Worm (Caenorhabditis elegans) whole organism, L4 larva: Measurements from ENCODE around the gene grsp-3.

Source experiments
- F49E8.2 ChIP-seq: sonication (generic microtip); optimal IDR thresholded peaks from 2 replicates; lab custom pipeline; 2016; ENCODE audit warnings: missing compliant biosample characterization, mild to moderate bottlenecking, missing genetic modification characterization, borderline replicate concordance
- Y105C5A.15 ChIP-seq: fragments of 200-800 bp; sonication (Bioruptor generic); IDR thresholded peaks from 2 replicates; pipeline ENCODE4 v1.3.6; 2022; ENCODE audit warnings: missing genetic modification characterization, missing compliant biosample characterization
- Y5F2A.4 ChIP-seq: fragments of 200-800 bp; sonication (Bioruptor generic); optimal IDR thresholded peaks from 2 replicates; lab custom pipeline; 2018; ENCODE audit warnings: mild to moderate bottlenecking, missing genetic modification characterization, missing compliant biosample characterization
- Y75B8A.6 ChIP-seq: fragments of 200-800 bp; sonication (Bioruptor generic); IDR thresholded peaks from 2 replicates; pipeline ENCODE4 v1.3.6; 2022; ENCODE audit warnings: missing genetic modification reagents, missing genetic modification characterization, missing compliant biosample characterization
- aha-1 ChIP-seq: fragments of 150-350 bp; peaks from one replicate; lab custom pipeline; 2014; ENCODE audit warnings: missing biosample characterization, missing genetic modification characterization
- ceh-82 ChIP-seq: sonication (generic microtip); optimal IDR thresholded peaks from 2 replicates; lab custom pipeline; 2017; ENCODE audit warnings: missing biosample characterization, missing genetic modification characterization
- daf-16 ChIP-seq, 3 experiments: sonication (generic microtip); optimal IDR thresholded peaks; 2 replicates each; lab custom pipeline; 2016 to 2017; ENCODE audit warnings: missing genetic modification characterization in 3 of 3, missing genetic modification reagents in 3 of 3, mild to moderate bottlenecking in 2 of 3, missing compliant biosample characterization in 2 of 3, missing biosample characterization in 1 of 3, moderate library complexity in 1 of 3
- daf-19 ChIP-seq: fragments of 200-800 bp; sonication (Bioruptor generic); conservative IDR thresholded peaks from 2 replicates; pipeline ENCODE4 v1.3.6; 2022; ENCODE audit warnings: missing genetic modification characterization, missing compliant biosample characterization
- daf-8 ChIP-seq: fragments of 200-800 bp; sonication (Bioruptor generic); IDR thresholded peaks from 2 replicates; pipeline ENCODE4 v1.3.6; 2022; ENCODE audit warnings: missing genetic modification characterization, missing compliant biosample characterization
- dmd-6 ChIP-seq: fragments of 200-800 bp; sonication (Bioruptor generic); IDR thresholded peaks from 2 replicates; pipeline ENCODE4 v1.3.6; 2022; ENCODE audit warnings: missing genetic modification reagents, missing genetic modification characterization, missing compliant biosample characterization
- hif-1 ChIP-seq, 2 experiments: sonication (generic microtip); optimal IDR thresholded peaks; 2 replicates each; lab custom pipeline; 2016 to 2017; ENCODE audit warnings: missing compliant biosample characterization in 2 of 2, missing genetic modification characterization in 2 of 2, missing genetic modification reagents in 2 of 2, missing genotype in 2 of 2, mild to moderate bottlenecking in 1 of 2
- hlh-11 ChIP-seq: fragments of 200-800 bp; sonication (Bioruptor generic); optimal IDR thresholded peaks from 2 replicates; lab custom pipeline; 2018; ENCODE audit warnings: mild to moderate bottlenecking, missing genetic modification characterization, missing compliant biosample characterization
- lin-13 ChIP-seq: fragments of 150-350 bp; optimal IDR thresholded peaks from 2 replicates; lab custom pipeline; 2014; ENCODE audit warnings: missing biosample characterization, missing genetic modification reagents, missing genetic modification characterization
- lir-3 ChIP-seq: sonication (generic microtip); optimal IDR thresholded peaks from 2 replicates; lab custom pipeline; 2016; ENCODE audit warnings: mild to moderate bottlenecking, missing genetic modification characterization, missing compliant biosample characterization
- lsy-2 ChIP-seq, 2 experiments: fragments of 150-350 bp in 1 of 2; sonication (generic microtip) in 1 of 2; optimal IDR thresholded peaks; 2 replicates each; lab custom pipeline; 2014 to 2017; ENCODE audit warnings: missing biosample characterization in 2 of 2, missing genetic modification characterization in 2 of 2
- mdl-1 ChIP-seq, 2 experiments: fragments of 150-350 bp in 1 of 2; sonication (generic microtip) in 1 of 2; optimal IDR thresholded peaks; 2 replicates each; lab custom pipeline; 2014 to 2017; ENCODE audit warnings: missing biosample characterization in 2 of 2, missing genetic modification characterization in 2 of 2
- mep-1 ChIP-seq: fragments of 150-350 bp; sonication (generic microtip); optimal IDR thresholded peaks from 3 replicates; lab custom pipeline; 2014; ENCODE audit warnings: missing biosample characterization, missing genetic modification characterization
- mxl-3 ChIP-seq: fragments of 200-800 bp; sonication (Bioruptor generic); optimal IDR thresholded peaks from 2 replicates; lab custom pipeline; 2018; ENCODE audit warnings: mild to moderate bottlenecking, missing genetic modification characterization, missing compliant biosample characterization
- nhr-10 ChIP-seq: fragments of 150-350 bp; optimal IDR thresholded peaks from 2 replicates; lab custom pipeline; 2014; ENCODE audit warnings: missing biosample characterization, missing genetic modification characterization
- nhr-102 ChIP-seq: sonication (generic microtip); optimal IDR thresholded peaks from 2 replicates; lab custom pipeline; 2016; ENCODE audit warnings: mild to moderate bottlenecking, missing genetic modification characterization, moderate library complexity, missing compliant biosample characterization
- nhr-11 ChIP-seq: fragments of 150-350 bp; optimal IDR thresholded peaks from 2 replicates; lab custom pipeline; 2014; ENCODE audit warnings: missing biosample characterization, missing genetic modification characterization
- nhr-42 ChIP-seq: fragments of 200-800 bp; sonication (Bioruptor generic); IDR thresholded peaks from 2 replicates; pipeline ENCODE4 v1.3.6; 2022; ENCODE audit warnings: missing genetic modification characterization, missing compliant biosample characterization
- nhr-77 ChIP-seq: fragments of 150-350 bp; optimal IDR thresholded peaks from 2 replicates; lab custom pipeline; 2014; ENCODE audit warnings: missing biosample characterization, missing genetic modification characterization
- pqm-1 ChIP-seq: sonication (generic microtip); optimal IDR thresholded peaks from 2 replicates; lab custom pipeline; 2017; ENCODE audit warnings: missing biosample characterization, missing genetic modification characterization
- saeg-2 ChIP-seq: fragments of 200-800 bp; sonication (Bioruptor generic); IDR thresholded peaks from 2 replicates; pipeline ENCODE4 v1.3.6; 2022; ENCODE audit warnings: missing genetic modification reagents, missing genetic modification characterization, missing compliant biosample characterization
- sdz-12 ChIP-seq: fragments of 200-800 bp; sonication (Bioruptor generic); optimal IDR thresholded peaks from 2 replicates; lab custom pipeline; 2018; ENCODE audit warnings: mild to moderate bottlenecking, missing genetic modification characterization, missing compliant biosample characterization
- set-16 ChIP-seq: fragments of 200-800 bp; sonication (Bioruptor generic); IDR thresholded peaks from 2 replicates; pipeline ENCODE4 v1.3.6; 2022; ENCODE audit warnings: missing genetic modification reagents, missing genetic modification characterization, missing compliant biosample characterization
- skn-1 ChIP-seq: fragments of 150-350 bp; optimal IDR thresholded peaks from 2 replicates; lab custom pipeline; 2014; ENCODE audit warnings: missing biosample characterization, missing genetic modification characterization
- snpc-1.2 ChIP-seq: fragments of 200-800 bp; sonication (Bioruptor generic); IDR thresholded peaks from 2 replicates; pipeline ENCODE4 v1.3.6; 2022; ENCODE audit warnings: missing genetic modification reagents, missing genetic modification characterization, missing compliant biosample characterization
- spr-3 ChIP-seq: fragments of 200-800 bp; sonication (Bioruptor generic); optimal IDR thresholded peaks from 2 replicates; lab custom pipeline; 2018; ENCODE audit warnings: mild to moderate bottlenecking, missing genetic modification characterization, missing compliant biosample characterization
- tag-97 ChIP-seq: fragments of 200-800 bp; sonication (Bioruptor generic); IDR thresholded peaks from 2 replicates; pipeline ENCODE4 v1.3.6; 2022; ENCODE audit warnings: missing genetic modification characterization, missing compliant biosample characterization
- unc-39 ChIP-seq: sonication (generic microtip); optimal IDR thresholded peaks from 2 replicates; lab custom pipeline; 2017; ENCODE audit warnings: missing biosample characterization, missing genetic modification characterization
- unc-62 ChIP-seq, 3 experiments: fragments of 150-350 bp in 1 of 3; sonication (generic microtip); optimal IDR thresholded peaks in 2 of 3; peaks in 1 of 3; 1 replicate in 1 of 3; 2 replicates in 2 of 3; lab custom pipeline; 2014 to 2017; ENCODE audit warnings: missing biosample characterization in 3 of 3, missing genetic modification characterization in 3 of 3, missing genetic modification reagents in 3 of 3, missing genotype in 1 of 3
- zfp-2 ChIP-seq: sonication (generic microtip); optimal IDR thresholded peaks from 2 replicates; lab custom pipeline; 2016; ENCODE audit warnings: mild to moderate bottlenecking, missing genetic modification characterization, missing compliant biosample characterization
- zfp-3 ChIP-seq: fragments of 200-800 bp; sonication (Bioruptor generic); conservative IDR thresholded peaks from 2 replicates; pipeline ENCODE4 v1.3.6; 2022; ENCODE audit warnings: missing genetic modification reagents, missing genetic modification characterization, missing compliant biosample characterization
- zip-11 ChIP-seq: fragments of 200-800 bp; sonication (Bioruptor generic); IDR thresholded peaks from 2 replicates; pipeline ENCODE4 v1.3.6; 2022; ENCODE audit warnings: missing genetic modification characterization, missing compliant biosample characterization
- zip-2 ChIP-seq: fragments of 150-350 bp; optimal IDR thresholded peaks from 2 replicates; lab custom pipeline; 2014; ENCODE audit warnings: missing biosample characterization, missing genetic modification characterization
- ztf-11 ChIP-seq: fragments of 150-350 bp; optimal IDR thresholded peaks from 2 replicates; lab custom pipeline; 2014; ENCODE audit warnings: missing biosample characterization, missing genetic modification characterization

Gene grsp-3

ce11 chrIV:7099377-7099776, 32.4 kb downstream of the grsp-3 start (continued):
- TF ChIP-seq aha-1 (tag; lab: Kevin White, UChicago) (no peak), hif-1 (tag; optimal IDR thresholded peaks at IDR 0.05; lab: Kevin White, UChicago) (no peak), tag-97 (no peak), nhr-77 (tag; lab: Kevin White, UChicago) (no peak), Y105C5A.15 (GFP tag; lab: Robert Waterston, UW) (no peak), nhr-11 (tag; lab: Kevin White, UChicago) (peak; percentile 37), nhr-102 (tag; lab: Kevin White, UChicago) (no peak), dmd-6 (GFP tag; lab: Robert Waterston, UW) (peak; percentile 20; the same call in 1 of the 2 replicates), saeg-2 (GFP tag; lab: Robert Waterston, UW) (no peak), nhr-42 (GFP tag; lab: Robert Waterston, UW) (no peak), lin-13 (GFP tag; lab: Kevin White, UChicago) (no peak)

- TF ChIP-seq zip-2 (tag; lab: Kevin White, UChicago) = no peak
- no peak for TF ChIP-seq nhr-102 (tag; lab: Kevin White, UChicago)
- TF ChIP-seq mdl-1 (tag; optimal IDR thresholded peaks at IDR 0.05; lab: Kevin White, UChicago) = no peak
- no peak for TF ChIP-seq lir-3 (tag; lab: Kevin White, UChicago)
- TF ChIP-seq unc-62 (GFP tag; optimal IDR thresholded peaks at IDR 0.05 in 1 of 2; lab: Kevin White, UChicago) = peak in 1 of 2 experiments; percentile 41
- TF ChIP-seq unc-62 (tag; optimal IDR thresholded peaks at IDR 0.05; lab: Kevin White, UChicago) = no peak
- TF ChIP-seq daf-16 (GFP tag; optimal IDR thresholded peaks at IDR 0.05; lab: Kevin White, UChicago) = peak in 1 of 2 experiments; percentile 68
- TF ChIP-seq daf-16 (tag; optimal IDR thresholded peaks at IDR 0.05; lab: Kevin White, UChicago) = no peak
- peak; percentile 53 for TF ChIP-seq set-16 (GFP tag; lab: Robert Waterston, UW)
- TF ChIP-seq hlh-11 (tag; lab: Kevin White, UChicago) = peak; percentile 52
- no peak for TF ChIP-seq daf-8 (GFP tag; lab: Robert Waterston, UW)
- peak; percentile 39 for TF ChIP-seq nhr-11 (tag; lab: Kevin White, UChicago)
- TF ChIP-seq spr-3 (GFP tag; lab: Kevin White, UChicago) = no peak
- TF ChIP-seq mxl-3 (GFP tag; lab: Kevin White, UChicago) = peak; percentile 4
Observed at ce11 chrIV:7098509-7099065, 33.1 kb downstream of the grsp-3 start, which contains the start of gene ZC477.4. ZC477.4 (minus strand) TSS chrIV:7098784.

ce11 chrIV:7097450-7097849, 34.3 kb downstream of the grsp-3 start:
- TF ChIP-seq unc-62 (GFP tag; optimal IDR thresholded peaks at IDR 0.05 in 1 of 2; lab: Kevin White, UChicago) = peak in 1 of 2 experiments; percentile 95
- TF ChIP-seq unc-62 (tag; optimal IDR thresholded peaks at IDR 0.05; lab: Kevin White, UChicago) = no peak
- no peak for TF ChIP-seq lsy-2 (tag; optimal IDR thresholded peaks at IDR 0.05; lab: Kevin White, UChicago)

ce11 chrIV:7096097-7096496, 35.6 kb downstream of the grsp-3 start:
- TF ChIP-seq skn-1 = no peak

ce11 chrIV:7095396-7095964, 36.2 kb downstream of the grsp-3 start:
- TF ChIP-seq Y5F2A.4 = no peak
- TF ChIP-seq zip-2 (tag; lab: Kevin White, UChicago) = no peak
- TF ChIP-seq nhr-10 (tag; lab: Kevin White, UChicago) = no peak
- TF ChIP-seq daf-19 (GFP tag; lab: Robert Waterston, UW) = no peak
- TF ChIP-seq zip-11 (GFP tag; lab: Robert Waterston, UW) = no peak
- peak; percentile 36 for TF ChIP-seq nhr-11 (tag; lab: Kevin White, UChicago)
- no peak for TF ChIP-seq ceh-82 (tag; lab: Kevin White, UChicago)
- no peak for TF ChIP-seq nhr-42 (GFP tag; lab: Robert Waterston, UW)
- TF ChIP-seq hlh-11 (tag; lab: Kevin White, UChicago) = peak; percentile 12
- no peak for TF ChIP-seq spr-3 (GFP tag; lab: Kevin White, UChicago)
- TF ChIP-seq ztf-11 = no peak
- TF ChIP-seq pqm-1 (tag; lab: Kevin White, UChicago) = no peak
- no peak for TF ChIP-seq Y105C5A.15 (GFP tag; lab: Robert Waterston, UW)
- no peak for TF ChIP-seq zfp-2 (tag; lab: Kevin White, UChicago)
- no peak for TF ChIP-seq mep-1
- no peak for TF ChIP-seq snpc-1.2
- no peak for TF ChIP-seq sdz-12 (GFP tag; lab: Kevin White, UChicago)
- peak; percentile 16 for TF ChIP-seq mxl-3 (GFP tag; lab: Kevin White, UChicago)
- no peak for TF ChIP-seq Y75B8A.6 (GFP tag; lab: Robert Waterston, UW)
- TF ChIP-seq dmd-6 (GFP tag; lab: Robert Waterston, UW) = no peak
- TF ChIP-seq zfp-3 = no peak
- no peak for TF ChIP-seq F49E8.2 (tag; lab: Kevin White, UChicago)
- TF ChIP-seq lin-13 (GFP tag; lab: Kevin White, UChicago) = no peak
- TF ChIP-seq skn-1 = no peak
- peak in 1 of 2 experiments; percentile 67 for TF ChIP-seq unc-62 (GFP tag; optimal IDR thresholded peaks at IDR 0.05 in 1 of 2; lab: Kevin White, UChicago)
- no peak for TF ChIP-seq unc-62 (tag; optimal IDR thresholded peaks at IDR 0.05; lab: Kevin White, UChicago)
- TF ChIP-seq unc-39 (tag; lab: Kevin White, UChicago) = no peak
- TF ChIP-seq daf-16 (GFP tag; optimal IDR thresholded peaks at IDR 0.05; lab: Kevin White, UChicago) = peak in 1 of 2 experiments; percentile 49
- TF ChIP-seq daf-16 (tag; optimal IDR thresholded peaks at IDR 0.05; lab: Kevin White, UChicago) = no peak
- peak; percentile 24 for TF ChIP-seq aha-1 (tag; lab: Kevin White, UChicago)
